Worm (Caenorhabditis elegans) whole organism, L3 larva: ENCODE results near the gene F55C5.10.

Experiments
- ZK546.5 ChIP-seq: sonication (generic microtip); optimal IDR thresholded peaks from 2 replicates; lab custom pipeline; 2017; ENCODE audit warnings: missing biosample characterization, missing genetic modification characterization
- aly-2 ChIP-seq: fragments of 150-350 bp; optimal IDR thresholded peaks from 2 replicates; lab custom pipeline; 2014; ENCODE audit warnings: missing biosample characterization, missing genetic modification characterization
- ama-1 ChIP-seq: fragments of 150-350 bp; optimal IDR thresholded peaks from 2 replicates; lab custom pipeline; 2018
- ceh-28 ChIP-seq: fragments of 150-350 bp; optimal IDR thresholded peaks from 2 replicates; lab custom pipeline; 2014; ENCODE audit warnings: missing biosample characterization, missing genetic modification reagents, missing genetic modification characterization
- ceh-82 ChIP-seq: fragments of 150-350 bp; optimal IDR thresholded peaks from 2 replicates; lab custom pipeline; 2014; ENCODE audit warnings: missing biosample characterization, missing genetic modification characterization
- daf-12 ChIP-seq: fragments of 150-350 bp; optimal IDR thresholded peaks from 2 replicates; lab custom pipeline; 2014; ENCODE audit warnings: missing biosample characterization, missing genetic modification reagents, missing genetic modification characterization
- egl-27 ChIP-seq: sonication (generic microtip); optimal IDR thresholded peaks from 4 replicates; lab custom pipeline; 2017; ENCODE audit warnings: missing biosample characterization, missing genetic modification reagents, missing genetic modification characterization
- elt-1 ChIP-seq: fragments of 150-350 bp; optimal IDR thresholded peaks from 2 replicates; lab custom pipeline; 2014; ENCODE audit warnings: missing biosample characterization, missing genetic modification characterization
- elt-2 ChIP-seq: sonication (generic microtip); optimal IDR thresholded peaks from 2 replicates; lab custom pipeline; 2016; ENCODE audit warnings: missing genetic modification reagents, mild to moderate bottlenecking, missing genetic modification characterization, missing compliant biosample characterization
- elt-3 ChIP-seq, 3 experiments: fragments of 150-350 bp in 1 of 3; sonication (generic microtip) in 2 of 3; optimal IDR thresholded peaks; 2 replicates in 2 of 3; 4 replicates in 1 of 3; lab custom pipeline; 2014 to 2017; ENCODE audit warnings: missing biosample characterization in 3 of 3, missing genetic modification characterization in 3 of 3
- fkh-2 ChIP-seq: fragments of 150-350 bp; optimal IDR thresholded peaks from 2 replicates; lab custom pipeline; 2014; ENCODE audit warnings: missing biosample characterization, missing genetic modification reagents, missing genetic modification characterization
- fos-1 ChIP-seq: fragments of 150-350 bp; optimal IDR thresholded peaks from 2 replicates; lab custom pipeline; 2014; ENCODE audit warnings: missing biosample characterization, missing genetic modification characterization
- jun-1 ChIP-seq: fragments of 150-350 bp; optimal IDR thresholded peaks from 2 replicates; lab custom pipeline; 2014; ENCODE audit warnings: missing biosample characterization, missing genetic modification reagents, missing genetic modification characterization
- lin-39 ChIP-seq: fragments of 150-350 bp; optimal IDR thresholded peaks from 2 replicates; lab custom pipeline; 2018; ENCODE audit warnings: missing biosample characterization, missing genetic modification reagents, missing genetic modification characterization
- lsy-12 ChIP-seq: sonication (generic microtip); optimal IDR thresholded peaks from 2 replicates; lab custom pipeline; 2016; ENCODE audit warnings: mild to moderate bottlenecking, missing genetic modification characterization, missing compliant biosample characterization
- mdl-1 ChIP-seq: fragments of 150-350 bp; optimal IDR thresholded peaks from 2 replicates; lab custom pipeline; 2014; ENCODE audit warnings: missing biosample characterization, missing genetic modification characterization
- mml-1 ChIP-seq: fragments of 150-350 bp; sonication (generic microtip); optimal IDR thresholded peaks from 3 replicates; lab custom pipeline; 2014; ENCODE audit warnings: missing biosample characterization, missing genetic modification characterization
- nhr-11 ChIP-seq: fragments of 150-350 bp; optimal IDR thresholded peaks from 2 replicates; lab custom pipeline; 2014; ENCODE audit warnings: missing biosample characterization, missing genetic modification characterization
- nhr-23 ChIP-seq: fragments of 150-350 bp; optimal IDR thresholded peaks from 2 replicates; lab custom pipeline; 2014; ENCODE audit warnings: missing biosample characterization, missing genetic modification reagents, missing genetic modification characterization
- nhr-237 ChIP-seq: fragments of 150-350 bp; optimal IDR thresholded peaks from 2 replicates; lab custom pipeline; 2014; ENCODE audit warnings: missing biosample characterization, missing genetic modification characterization
- nhr-25 ChIP-seq: sonication (generic microtip); optimal IDR thresholded peaks from 2 replicates; lab custom pipeline; 2017; ENCODE audit warnings: missing biosample characterization, missing genetic modification characterization
- nhr-28 ChIP-seq: fragments of 150-350 bp; optimal IDR thresholded peaks from 2 replicates; lab custom pipeline; 2014; ENCODE audit warnings: missing biosample characterization, missing genetic modification characterization
- nhr-43 ChIP-seq: sonication (generic microtip); optimal IDR thresholded peaks from 2 replicates; lab custom pipeline; 2016; ENCODE audit warnings: mild to moderate bottlenecking, missing genetic modification characterization, missing compliant biosample characterization; ENCODE audit not compliant: poor library complexity, severe bottlenecking
- nhr-67 ChIP-seq: fragments of 150-350 bp; optimal IDR thresholded peaks from 2 replicates; lab custom pipeline; 2014; ENCODE audit warnings: missing biosample characterization, missing genetic modification characterization
- nhr-77 ChIP-seq: fragments of 150-350 bp; optimal IDR thresholded peaks from 2 replicates; lab custom pipeline; 2014; ENCODE audit warnings: missing biosample characterization, missing genetic modification characterization
- pha-4 ChIP-seq: fragments of 150-350 bp; optimal IDR thresholded peaks from 2 replicates; lab custom pipeline; 2014; ENCODE audit warnings: missing biosample characterization, missing genetic modification reagents, missing genetic modification characterization
- pqm-1 ChIP-seq: fragments of 150-350 bp; optimal IDR thresholded peaks from 2 replicates; lab custom pipeline; 2017; ENCODE audit warnings: missing biosample characterization, missing genetic modification characterization, inconsistent platforms
- sea-2 ChIP-seq: fragments of 150-350 bp; sonication (generic microtip); optimal IDR thresholded peaks from 4 replicates; lab custom pipeline; 2014; ENCODE audit warnings: missing biosample characterization, missing genetic modification reagents, missing genetic modification characterization
- skn-1 ChIP-seq: fragments of 150-350 bp; optimal IDR thresholded peaks from 2 replicates; lab custom pipeline; 2014; ENCODE audit warnings: missing biosample characterization, missing genetic modification characterization
- tbx-2 ChIP-seq: sonication (generic microtip); optimal IDR thresholded peaks from 2 replicates; lab custom pipeline; 2016; ENCODE audit warnings: mild to moderate bottlenecking, missing genetic modification characterization, missing compliant biosample characterization
- unc-39 ChIP-seq: sonication (generic microtip); optimal IDR thresholded peaks from 4 replicates; lab custom pipeline; 2017; ENCODE audit warnings: missing biosample characterization, missing genetic modification characterization
- ztf-11 ChIP-seq: fragments of 150-350 bp; optimal IDR thresholded peaks from 2 replicates; lab custom pipeline; 2014; ENCODE audit warnings: missing biosample characterization, missing genetic modification characterization
- ztf-4 ChIP-seq: fragments of 150-350 bp; optimal IDR thresholded peaks from 2 replicates; lab custom pipeline; 2014; ENCODE audit warnings: missing biosample characterization, missing genetic modification characterization

F55C5.10 gene

DNA sequence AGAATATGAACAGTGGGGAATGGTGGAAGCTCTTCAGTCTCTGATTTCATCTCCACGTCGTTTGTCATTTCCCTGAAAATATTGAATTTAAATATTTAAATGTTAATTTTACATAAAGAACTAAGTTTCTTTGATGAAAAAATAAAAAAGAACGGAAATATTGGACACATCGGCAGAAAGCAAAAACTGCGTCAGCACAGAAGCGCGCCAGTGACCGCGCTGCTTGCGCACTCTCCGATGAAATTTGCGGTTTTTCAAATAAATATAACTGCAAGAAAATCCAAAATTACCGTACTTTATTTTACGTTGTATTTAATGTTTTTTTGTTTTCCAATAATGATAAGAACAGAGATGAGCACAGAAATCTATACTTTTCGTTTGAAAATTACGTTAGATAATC lies 8.3 kb downstream of the F55C5.10 start, which contains the start of the genes srpa-68 and srh-16 (continued):
- TF ChIP-seq nhr-77 (tag; lab: Kevin White, UChicago) (peak; percentile 52), fkh-2 (tag; lab: Kevin White, UChicago) (no peak), sea-2 (GFP tag; lab: Kevin White, UChicago) (no peak), nhr-28 (tag; lab: Kevin White, UChicago) (no peak)

DNA sequence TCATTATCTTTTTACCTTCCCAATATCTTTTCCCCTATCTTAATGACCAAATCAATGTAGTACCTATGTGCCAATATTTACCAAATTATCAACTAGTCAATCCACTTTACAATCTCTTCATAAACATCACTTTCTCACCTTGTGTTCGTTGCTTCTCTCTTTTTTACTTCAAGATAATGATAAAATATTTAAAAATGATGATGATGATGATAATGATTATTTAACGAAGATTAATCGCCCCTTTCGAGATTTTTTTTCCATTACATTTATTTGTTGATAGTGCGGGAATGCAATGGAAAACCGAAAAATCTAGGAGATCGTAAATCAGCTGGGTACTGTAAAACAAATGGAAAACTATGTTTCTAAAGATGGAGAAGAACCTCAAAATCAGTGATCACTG lies 10.8 kb downstream of the F55C5.10 start:
- TF ChIP-seq aly-2 (tag; lab: Kevin White, UChicago) = no peak
- TF ChIP-seq tbx-2 (tag; lab: Kevin White, UChicago) = no peak
- peak; percentile 4 for TF ChIP-seq nhr-25
- no peak for TF ChIP-seq ztf-4
- TF ChIP-seq elt-3 (tag; optimal IDR thresholded peaks at IDR 0.05; lab: Kevin White, UChicago) = peak in 2 of 3 experiments; percentile 23 to 49
- TF ChIP-seq lin-39 (tag; lab: Kevin White, UChicago) = no peak
- TF ChIP-seq ceh-28 (tag; lab: Kevin White, UChicago) = no peak
- TF ChIP-seq mdl-1 (tag; lab: Kevin White, UChicago) = no peak

DNA sequence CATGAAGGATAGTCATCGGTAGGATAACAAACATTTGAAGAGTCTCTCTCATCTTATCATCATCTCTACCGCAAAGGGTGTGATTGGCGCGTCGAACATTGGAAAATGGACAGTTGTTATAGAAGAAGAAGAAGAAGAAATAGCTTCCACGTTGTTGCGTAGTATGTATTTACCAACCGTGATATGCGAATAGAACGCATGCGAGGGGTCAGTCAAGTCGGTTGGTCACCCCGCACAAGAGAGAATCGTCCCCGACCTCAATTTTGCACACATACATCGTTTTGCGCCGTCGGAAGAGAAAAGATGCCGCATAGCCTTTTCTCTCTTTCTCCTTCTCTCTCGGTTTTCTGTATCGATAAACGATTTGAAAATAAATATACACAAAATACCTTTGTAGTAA lies 11.7 kb downstream of the F55C5.10 start:
- no peak for TF ChIP-seq ZK546.5 (tag; lab: Kevin White, UChicago)
- peak; percentile 2 for TF ChIP-seq nhr-43 (tag; lab: Kevin White, UChicago)
- TF ChIP-seq nhr-23 (tag; lab: Kevin White, UChicago) = peak; percentile 80
- TF ChIP-seq nhr-28 (tag; lab: Kevin White, UChicago) = no peak

DNA sequence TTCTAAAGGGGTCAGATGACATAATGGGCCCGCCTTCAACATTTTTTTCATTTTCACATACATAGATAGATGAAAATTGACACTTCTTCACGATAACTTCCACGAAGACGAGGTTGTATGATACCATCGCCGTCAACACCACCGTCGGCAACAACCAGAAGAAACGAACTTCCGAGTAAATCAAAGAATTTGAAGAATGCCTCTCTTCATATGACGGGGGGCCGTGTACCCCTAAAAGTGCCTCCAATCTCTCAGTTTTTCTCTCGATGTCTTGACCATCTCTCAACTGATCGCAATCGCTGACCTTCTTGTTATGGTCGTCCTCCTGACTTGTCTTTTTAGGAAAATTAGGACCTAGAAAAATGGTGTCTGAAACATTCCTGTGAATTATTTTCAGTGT lies 12.2 kb downstream of the F55C5.10 start:
- TF ChIP-seq elt-1 (tag; lab: Kevin White, UChicago) (peak; percentile 28), nhr-67 (tag; lab: Kevin White, UChicago) (no peak), skn-1 (tag; lab: Kevin White, UChicago) (no peak), fkh-2 (tag; lab: Kevin White, UChicago) (no peak), ztf-4 (no peak)

DNA sequence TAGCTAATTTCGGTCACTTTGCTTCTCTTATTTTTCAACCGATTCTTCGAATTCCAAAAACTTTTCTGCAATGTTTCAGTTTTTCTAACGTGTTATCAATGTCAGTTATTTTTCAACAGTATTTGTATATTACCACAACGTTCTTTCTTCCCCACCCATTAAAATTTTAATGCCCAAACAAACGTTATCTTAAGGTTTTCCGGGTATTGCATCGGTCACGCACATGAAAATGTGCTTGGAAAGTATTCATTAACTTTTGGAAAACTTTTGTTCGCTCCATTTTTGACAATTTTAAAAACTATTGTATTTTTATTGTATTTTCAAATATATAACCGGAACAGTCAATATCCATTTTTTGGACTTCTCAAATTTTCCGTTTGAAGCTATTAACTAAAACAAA lies 12.8 kb downstream of the F55C5.10 start:
- no peak for TF ChIP-seq ama-1
- TF ChIP-seq mml-1 (tag; lab: Kevin White, UChicago) = no peak
- peak; percentile 27 for TF ChIP-seq pqm-1 (tag; lab: Kevin White, UChicago)
- TF ChIP-seq elt-2 (tag; lab: Kevin White, UChicago) = peak; percentile 43
- no peak for TF ChIP-seq ceh-82 (tag; lab: Kevin White, UChicago)
- no peak for TF ChIP-seq jun-1 (tag; lab: Kevin White, UChicago)
- no peak for TF ChIP-seq nhr-25
- TF ChIP-seq, all 47 proteins: peak for 2

DNA sequence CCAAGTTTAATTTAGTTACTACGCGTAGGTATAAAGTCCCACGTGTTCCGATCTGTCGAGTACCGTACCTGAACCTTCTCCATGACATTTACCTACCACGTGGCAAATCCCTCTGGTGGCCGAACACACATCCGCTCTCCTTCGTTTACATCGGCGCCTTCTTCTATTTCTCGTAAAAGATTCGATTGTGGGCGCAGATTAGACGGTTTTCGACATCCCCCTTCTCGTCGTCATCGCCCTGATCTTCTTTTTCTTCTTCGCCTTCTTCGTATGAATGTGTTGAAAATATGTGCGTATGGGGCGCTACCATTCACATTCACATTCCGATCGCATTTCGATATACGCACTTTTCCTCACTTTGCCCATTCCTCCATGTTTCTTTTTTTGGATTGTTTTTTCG lies 13.5 kb downstream of the F55C5.10 start:
- TF ChIP-seq nhr-23 (tag; lab: Kevin White, UChicago) (peak; percentile 5), nhr-43 (tag; lab: Kevin White, UChicago) (peak; percentile 6), ama-1 (no peak), elt-1 (tag; lab: Kevin White, UChicago) (peak; percentile 16), nhr-25 (peak; percentile 52), daf-12 (tag; lab: Kevin White, UChicago) (no peak)

DNA sequence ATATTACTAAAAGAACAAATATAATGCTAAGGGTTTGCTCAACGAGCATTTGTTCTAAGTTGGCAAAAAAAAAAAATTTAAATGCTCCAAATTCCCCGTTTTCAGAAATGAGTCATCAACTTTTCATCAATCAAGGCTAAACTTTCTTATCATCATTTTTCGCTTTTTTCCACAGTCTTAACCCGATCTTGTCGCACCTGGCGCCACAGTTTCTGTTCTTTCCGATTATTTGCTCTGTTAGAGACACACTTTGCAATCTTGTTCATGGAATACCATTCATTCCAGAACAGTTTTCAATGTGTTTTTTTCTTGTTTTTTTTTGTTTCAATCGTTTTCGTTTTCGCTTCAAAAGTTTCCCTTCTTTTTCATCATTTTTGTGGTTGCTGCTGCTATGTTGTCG lies 14.9 kb downstream of the F55C5.10 start:
- TF ChIP-seq ZK546.5 (tag; lab: Kevin White, UChicago) (no peak), lsy-12 (tag; lab: Kevin White, UChicago) (no peak), fos-1 (tag; lab: Kevin White, UChicago) (no peak), ztf-11 (tag; lab: Kevin White, UChicago) (no peak), egl-27 (tag; lab: Kevin White, UChicago) (no peak), unc-39 (no peak), skn-1 (tag; lab: Kevin White, UChicago) (no peak), pqm-1 (tag; lab: Kevin White, UChicago) (peak; percentile 59), sea-2 (GFP tag; lab: Kevin White, UChicago) (no peak), fkh-2 (tag; lab: Kevin White, UChicago) (no peak), nhr-67 (tag; lab: Kevin White, UChicago) (no peak), ceh-28 (tag; lab: Kevin White, UChicago) (no peak), nhr-43 (tag; lab: Kevin White, UChicago) (no peak), ama-1 (peak; percentile 49), pha-4 (tag; lab: Kevin White, UChicago) (peak; percentile 33), nhr-237 (tag; lab: Kevin White, UChicago) (no peak), nhr-11 (tag; lab: Kevin White, UChicago) (no peak), nhr-28 (tag; lab: Kevin White, UChicago) (no peak), jun-1 (tag; lab: Kevin White, UChicago) (no peak), elt-2 (tag; lab: Kevin White, UChicago) (peak; percentile 72)
- TF ChIP-seq, all 47 proteins: peak for 4
